Fruit fly (Drosophila melanogaster) whole organism, embryonic: ENCODE measurements around the gene Gr39a.

Experiments
- Blimp-1 ChIP-seq: fragments of 200-800 bp; sonication (Bioruptor generic); optimal IDR thresholded peaks from 3 replicates; lab custom pipeline; 2018; ENCODE audit warnings: missing biosample characterization, missing genetic modification characterization, mild to moderate bottlenecking, moderate library complexity, missing genetic modification reagents
- CG11456 ChIP-seq: fragments of 200-800 bp; sonication (Bioruptor generic); IDR thresholded peaks from 3 replicates; pipeline ENCODE4 v1.3.6; 2022; ENCODE audit warnings: missing biosample characterization, missing genetic modification characterization
- CG11504 ChIP-seq: fragments of 200-800 bp; sonication (Bioruptor generic); optimal IDR thresholded peaks from 3 replicates; lab custom pipeline; 2019; ENCODE audit warnings: missing biosample characterization, mild to moderate bottlenecking, missing genetic modification characterization, moderate library complexity
- CG11696 ChIP-seq: fragments of 200-800 bp; sonication (Bioruptor generic); IDR thresholded peaks from 2 replicates; pipeline ENCODE4 v1.3.6; 2022; ENCODE audit warnings: missing biosample characterization, missing genetic modification characterization
- CG12659 ChIP-seq: fragments of 200-800 bp; sonication (Bioruptor generic); optimal IDR thresholded peaks from 3 replicates; lab custom pipeline; 2017; ENCODE audit warnings: mild to moderate bottlenecking, missing biosample characterization, missing genetic modification reagents, missing genetic modification characterization
- CG12744 ChIP-seq: fragments of 200-800 bp; sonication (Bioruptor generic); optimal IDR thresholded peaks from 2 replicates; lab custom pipeline; 2016; ENCODE audit warnings: missing biosample characterization, missing genetic modification characterization
- CG12769 ChIP-seq: fragments of 200-800 bp; sonication (Bioruptor generic); optimal IDR thresholded peaks from 2 replicates; lab custom pipeline; 2019; ENCODE audit warnings: missing biosample characterization, mild to moderate bottlenecking, missing genetic modification characterization, moderate library complexity
- CG13894 ChIP-seq: fragments of 200-800 bp; sonication (Bioruptor generic); optimal IDR thresholded peaks from 3 replicates; lab custom pipeline; 2018; ENCODE audit warnings: missing biosample characterization, mild to moderate bottlenecking, missing genetic modification characterization, moderate library complexity
- CG15479 ChIP-seq: fragments of 200-800 bp; sonication (Bioruptor generic); optimal IDR thresholded peaks from 3 replicates; lab custom pipeline; 2019; ENCODE audit warnings: missing biosample characterization, mild to moderate bottlenecking, missing genetic modification characterization, moderate library complexity
- CG15601 ChIP-seq: fragments of 200-800 bp; sonication (Bioruptor generic); optimal IDR thresholded peaks from 3 replicates; lab custom pipeline; 2019; ENCODE audit warnings: missing biosample characterization, mild to moderate bottlenecking, missing genetic modification characterization, moderate library complexity
- CG15696 ChIP-seq: fragments of 200-800 bp; sonication (Bioruptor generic); optimal IDR thresholded peaks from 2 replicates; lab custom pipeline; 2019; ENCODE audit warnings: missing biosample characterization, mild to moderate bottlenecking, missing genetic modification characterization, moderate library complexity
- CG16815 ChIP-seq: fragments of 200-800 bp; sonication (Bioruptor generic); optimal IDR thresholded peaks from 3 replicates; lab custom pipeline; 2017; ENCODE audit warnings: missing biosample characterization, mild to moderate bottlenecking, missing genetic modification characterization
- CG17802 ChIP-seq: fragments of 200-800 bp; sonication (Bioruptor generic); optimal IDR thresholded peaks from 2 replicates; lab custom pipeline; 2018; ENCODE audit warnings: missing biosample characterization, mild to moderate bottlenecking, missing genetic modification characterization, moderate library complexity
- CG1832 ChIP-seq: fragments of 200-800 bp; sonication (Bioruptor generic); optimal IDR thresholded peaks from 2 replicates; lab custom pipeline; 2017; ENCODE audit warnings: missing biosample characterization, mild to moderate bottlenecking, missing genetic modification characterization, inconsistent platforms
- CG2875 ChIP-seq: fragments of 200-800 bp; sonication (Bioruptor generic); optimal IDR thresholded peaks from 2 replicates; lab custom pipeline; 2017; ENCODE audit warnings: missing biosample characterization, mild to moderate bottlenecking, missing genetic modification characterization, missing genetic modification reagents
- CG31441 ChIP-seq: fragments of 200-800 bp; sonication (Bioruptor generic); IDR thresholded peaks from 2 replicates; pipeline ENCODE4 v1.3.6; 2022; ENCODE audit warnings: missing biosample characterization, missing genetic modification characterization
- CG3847 ChIP-seq: fragments of 200-800 bp; sonication (Bioruptor generic); IDR thresholded peaks from 2 replicates; pipeline ENCODE4 v1.3.6; 2022; ENCODE audit warnings: missing biosample characterization, missing genetic modification characterization
- CG42726 ChIP-seq: fragments of 200-800 bp; sonication (Bioruptor generic); IDR thresholded peaks from 2 replicates; pipeline ENCODE4 v1.3.6; 2022; ENCODE audit warnings: missing biosample characterization, missing genetic modification characterization; ENCODE audit not compliant: partially characterized antibody
- CG5180 ChIP-seq: fragments of 200-800 bp; sonication (Bioruptor generic); optimal IDR thresholded peaks from 3 replicates; lab custom pipeline; 2017; ENCODE audit warnings: missing biosample characterization, missing genetic modification characterization, mild to moderate bottlenecking, moderate library complexity, missing genetic modification reagents
- CG5953 ChIP-seq: fragments of 200-800 bp; sonication (Bioruptor generic); IDR thresholded peaks from 2 replicates; pipeline ENCODE4 v1.3.6; 2022; ENCODE audit warnings: missing biosample characterization, missing genetic modification characterization
- CG6683 ChIP-seq: fragments of 200-800 bp; sonication (Bioruptor generic); optimal IDR thresholded peaks from 2 replicates; lab custom pipeline; 2017; ENCODE audit warnings: missing biosample characterization, mild to moderate bottlenecking, missing genetic modification characterization, missing genetic modification reagents
- CG6689 ChIP-seq: fragments of 200-800 bp; sonication (Bioruptor generic); IDR thresholded peaks from 2 replicates; pipeline ENCODE4 v1.3.6; 2022; ENCODE audit warnings: missing biosample characterization, missing genetic modification characterization
- CG6813 ChIP-seq: fragments of 200-800 bp; sonication (Bioruptor generic); optimal IDR thresholded peaks from 2 replicates; lab custom pipeline; 2017; ENCODE audit warnings: missing biosample characterization, missing genetic modification characterization, mild to moderate bottlenecking, moderate library complexity, missing genetic modification reagents
- CG8089 ChIP-seq: fragments of 200-800 bp; sonication (Bioruptor generic); optimal IDR thresholded peaks from 3 replicates; lab custom pipeline; 2016; ENCODE audit warnings: missing biosample characterization, missing genetic modification characterization
- CG9932 ChIP-seq: fragments of 200-800 bp; sonication (Bioruptor generic); IDR thresholded peaks from 2 replicates; pipeline ENCODE4 v1.3.6; 2022; ENCODE audit warnings: missing biosample characterization, missing genetic modification characterization
- CTCF ChIP-seq: fragments of 200-800 bp; sonication (Bioruptor generic); optimal IDR thresholded peaks from 2 replicates; lab custom pipeline; 2017; ENCODE audit warnings: missing biosample characterization, mild to moderate bottlenecking, missing genetic modification characterization, moderate library complexity
- Camta ChIP-seq: fragments of 200-800 bp; sonication (Bioruptor generic); optimal IDR thresholded peaks from 2 replicates; lab custom pipeline; 2016; ENCODE audit warnings: missing biosample characterization, missing genetic modification characterization
- Ets97D ChIP-seq: fragments of 200-800 bp; sonication (Bioruptor generic); optimal IDR thresholded peaks from 3 replicates; lab custom pipeline; 2016; ENCODE audit warnings: missing biosample characterization, missing genetic modification characterization
- Gug ChIP-seq: fragments of 200-800 bp; sonication (Bioruptor generic); IDR thresholded peaks from 4 replicates; pipeline ENCODE4 v1.3.6; 2022; ENCODE audit warnings: missing biosample characterization, missing genetic modification characterization
- HLH54F ChIP-seq: fragments of 200-800 bp; sonication (Bioruptor generic); optimal IDR thresholded peaks from 3 replicates; lab custom pipeline; 2016; ENCODE audit warnings: missing biosample characterization, missing genetic modification characterization
- HLHmδ ChIP-seq: fragments of 200-800 bp; sonication (Bioruptor generic); optimal IDR thresholded peaks from 2 replicates; lab custom pipeline; 2018; ENCODE audit warnings: missing biosample characterization, mild to moderate bottlenecking, missing genetic modification characterization, moderate library complexity
- Hand ChIP-seq: fragments of 200-800 bp; sonication (Bioruptor generic); optimal IDR thresholded peaks from 2 replicates; lab custom pipeline; 2017; ENCODE audit warnings: mild to moderate bottlenecking, missing biosample characterization, missing genetic modification reagents, missing genetic modification characterization
- MESR4 ChIP-seq: fragments of 200-800 bp; sonication (Bioruptor generic); optimal IDR thresholded peaks from 2 replicates; lab custom pipeline; 2018; ENCODE audit warnings: missing biosample characterization, mild to moderate bottlenecking, missing genetic modification characterization, moderate library complexity
- MTF-1 ChIP-seq: fragments of 200-800 bp; sonication (Bioruptor generic); optimal IDR thresholded peaks from 2 replicates; lab custom pipeline; 2018; ENCODE audit warnings: missing biosample characterization, mild to moderate bottlenecking, missing genetic modification characterization, borderline replicate concordance
- NFAT ChIP-seq: fragments of 200-800 bp; sonication (Bioruptor generic); IDR thresholded peaks from 2 replicates; pipeline ENCODE4 v1.3.6; 2022; ENCODE audit warnings: missing biosample characterization, missing genetic modification characterization
- Ptx1 ChIP-seq: fragments of 200-800 bp; sonication (Bioruptor generic); IDR thresholded peaks from 2 replicates; pipeline ENCODE4 v1.3.6; 2022; ENCODE audit warnings: missing biosample characterization, missing genetic modification characterization
- Ravus ChIP-seq: fragments of 200-800 bp; sonication (Bioruptor generic); IDR thresholded peaks from 2 replicates; pipeline ENCODE4 v1.3.6; 2022; ENCODE audit warnings: missing biosample characterization, missing genetic modification characterization
- ara ChIP-seq: fragments of 200-800 bp; sonication (Bioruptor generic); IDR thresholded peaks from 2 replicates; pipeline ENCODE4 v1.3.6; 2022; ENCODE audit warnings: missing biosample characterization, missing genetic modification characterization
- bcd ChIP-seq: fragments of 200-800 bp; sonication (Bioruptor generic); optimal IDR thresholded peaks from 2 replicates; lab custom pipeline; 2017; ENCODE audit warnings: missing biosample characterization, mild to moderate bottlenecking, missing genetic modification characterization
- cato ChIP-seq: fragments of 200-800 bp; sonication (Bioruptor generic); optimal IDR thresholded peaks from 2 replicates; lab custom pipeline; 2016; ENCODE audit warnings: missing biosample characterization, missing genetic modification characterization, borderline replicate concordance
- caup ChIP-seq: fragments of 200-800 bp; sonication (Bioruptor generic); optimal IDR thresholded peaks from 3 replicates; lab custom pipeline; 2017; ENCODE audit warnings: missing biosample characterization, mild to moderate bottlenecking, missing genetic modification characterization, moderate library complexity; ENCODE audit not compliant: severe bottlenecking
- dm ChIP-seq: fragments of 200-800 bp; sonication (Bioruptor generic); optimal IDR thresholded peaks from 3 replicates; lab custom pipeline; 2016; ENCODE audit warnings: missing biosample characterization, missing genetic modification characterization
- fd3F ChIP-seq: fragments of 200-800 bp; sonication (Bioruptor generic); optimal IDR thresholded peaks from 2 replicates; lab custom pipeline; 2018; ENCODE audit warnings: missing biosample characterization, mild to moderate bottlenecking, missing genetic modification characterization, moderate library complexity
- grau ChIP-seq: fragments of 200-800 bp; optimal IDR thresholded peaks from 3 replicates; lab custom pipeline; 2019; ENCODE audit warnings: missing biosample characterization, mild to moderate bottlenecking, missing genetic modification characterization, moderate library complexity
- phol ChIP-seq: fragments of 200-800 bp; sonication (Bioruptor generic); optimal IDR thresholded peaks from 3 replicates; lab custom pipeline; 2018; ENCODE audit warnings: missing biosample characterization, mild to moderate bottlenecking, missing genetic modification characterization, moderate library complexity
- sc ChIP-seq, 3 experiments: fragments of >200 bp in 2 of 3; fragments of 200-800 bp in 1 of 3; sonication (Bioruptor generic) in 1 of 3; optimal IDR thresholded peaks; 2 replicates in 2 of 3; 3 replicates in 1 of 3; lab custom pipeline; 2017; ENCODE audit warnings: mild to moderate bottlenecking in 1 of 3, missing biosample characterization in 1 of 3, missing genetic modification characterization in 1 of 3, missing genetic modification reagents in 1 of 3
- sim ChIP-seq: fragments of 200-800 bp; sonication (Bioruptor generic); IDR thresholded peaks from 2 replicates; pipeline ENCODE4 v1.3.6; 2022; ENCODE audit warnings: missing biosample characterization, missing genetic modification characterization
- toy ChIP-seq: fragments of 200-800 bp; sonication (Bioruptor generic); IDR thresholded peaks from 2 replicates; pipeline ENCODE4 v1.3.6; 2022; ENCODE audit warnings: missing biosample characterization, missing genetic modification characterization
- zfh1 ChIP-seq: fragments of 200-800 bp; sonication (Bioruptor generic); IDR thresholded peaks from 3 replicates; pipeline ENCODE4 v1.3.6; 2022; ENCODE audit warnings: missing biosample characterization, missing genetic modification characterization

The Gr39a gene

dm6 chr2L:21263470-21264146, 26.9 kb upstream of the Gr39a start (continued):
- TF ChIP-seq sc (optimal IDR thresholded peaks at IDR 0.05; lab: Kevin White, UChicago), result no peak
- TF ChIP-seq sc (GFP tag; optimal IDR thresholded peaks at IDR 0.05; lab: Kevin White, UChicago), result no peak
- TF ChIP-seq CG15696, result peak; percentile 22
- TF ChIP-seq CG5180 (GFP tag; lab: Kevin White, UChicago), result no peak
- no peak for TF ChIP-seq CG12744 (GFP tag; lab: Kevin White, UChicago)
- peak; percentile 29 for TF ChIP-seq phol (tag; lab: Kevin White, UChicago)
- TF ChIP-seq CG13894 (tag; lab: Kevin White, UChicago), result no peak
- TF ChIP-seq Ptx1 (GFP tag; lab: Robert Waterston, UW), result no peak
- no peak for TF ChIP-seq zfh1 (GFP tag; lab: Robert Waterston, UW)
- no peak for TF ChIP-seq MESR4 (GFP tag; lab: Kevin White, UChicago)
- no peak for TF ChIP-seq CG8089 (GFP tag; lab: Kevin White, UChicago)
- peak; percentile 38 for TF ChIP-seq CG2875 (GFP tag; lab: Kevin White, UChicago)
- TF ChIP-seq grau, result peak; percentile 93
- TF ChIP-seq CG11504 (tag; lab: Kevin White, UChicago), result no peak
- TF ChIP-seq CG9932 (GFP tag; lab: Robert Waterston, UW), result no peak
- no peak for TF ChIP-seq CG1832 (GFP tag; lab: Kevin White, UChicago)
- no peak for TF ChIP-seq Hand (GFP tag; lab: Kevin White, UChicago)
- no peak for TF ChIP-seq CG16815 (GFP tag; lab: Kevin White, UChicago)
- TF ChIP-seq CG12659, result no peak
- TF ChIP-seq toy, result no peak
- TF ChIP-seq ara (GFP tag; lab: Robert Waterston, UW), result no peak
- no peak for TF ChIP-seq CG12769
- TF ChIP-seq dm, result no peak
- no peak for TF ChIP-seq Camta (GFP tag; lab: Kevin White, UChicago)
- TF ChIP-seq CG42726 (GFP tag; lab: Robert Waterston, UW), result no peak
- no peak for TF ChIP-seq bcd (GFP tag; lab: Kevin White, UChicago)
- no peak for TF ChIP-seq Blimp-1
- no peak for TF ChIP-seq CG6689 (GFP tag; lab: Robert Waterston, UW)
- TF ChIP-seq Ets97D (GFP tag; lab: Kevin White, UChicago), result no peak
- TF ChIP-seq HLH54F, result no peak
- TF ChIP-seq cato (GFP tag; lab: Kevin White, UChicago), result no peak
- TF ChIP-seq caup (GFP tag; lab: Kevin White, UChicago), result no peak
- peak; percentile 61 for TF ChIP-seq CG17802 (tag; lab: Kevin White, UChicago)
- TF ChIP-seq Ravus, result no peak
- no peak for TF ChIP-seq CG11456
- TF ChIP-seq CTCF, result no peak
- no peak for TF ChIP-seq CG6683
- TF ChIP-seq MTF-1 (GFP tag; lab: Kevin White, UChicago), result no peak
- TF ChIP-seq fd3F (GFP tag; lab: Kevin White, UChicago), result peak; percentile 3
- TF ChIP-seq CG6813 (GFP tag; lab: Kevin White, UChicago), result peak; percentile 23
- TF ChIP-seq NFAT, result no peak
- TF ChIP-seq Gug (GFP tag; lab: Robert Waterston, UW), result no peak
- TF ChIP-seq CG3847 (GFP tag; lab: Robert Waterston, UW), result no peak
- TF ChIP-seq HLHmδ (GFP tag; lab: Kevin White, UChicago), result no peak
- no peak for TF ChIP-seq CG15601
- TF ChIP-seq sim (GFP tag; lab: Robert Waterston, UW), result no peak
- TF ChIP-seq CG15479 (GFP tag; lab: Kevin White, UChicago), result no peak
- TF ChIP-seq CG31441, result peak; percentile 57
- no peak for TF ChIP-seq CG5953
- no peak for TF ChIP-seq CG11696 (GFP tag; lab: Robert Waterston, UW)
